Fruit fly (Drosophila melanogaster): ENCODE data around the gene Lectin-galC1.

The Lectin-galC1 gene

dm6 chr2L:19376145-19376544 lies 41.1 kb upstream of the Lectin-galC1 start (continued):
- TF ChIP-seq Doc2 (GFP tag; IDR thresholded peaks at IDR 0.05), result no peak
- no peak for TF ChIP-seq fru (optimal IDR thresholded peaks at IDR 0.05)
- no peak for TF ChIP-seq Nf-YA (GFP tag; IDR thresholded peaks at IDR 0.05)
- TF ChIP-seq PHDP (tag; optimal IDR thresholded peaks at IDR 0.05), result no peak
- peak; percentile 2 for TF ChIP-seq Hr3 (GFP tag; optimal IDR thresholded peaks at IDR 0.05)
- TF ChIP-seq CG14965 (GFP tag; optimal IDR thresholded peaks at IDR 0.05; ENCODE audit: borderline replicate concordance), result no peak
- TF ChIP-seq Xbp1 (GFP tag; optimal IDR thresholded peaks at IDR 0.05), result peak; percentile 15
- peak; percentile 34 for TF ChIP-seq gsb-n (tag; optimal IDR thresholded peaks at IDR 0.05)
- no peak for TF ChIP-seq B-H1 (GFP tag; IDR thresholded peaks at IDR 0.05)
- TF ChIP-seq CG5953 (GFP tag; IDR thresholded peaks at IDR 0.05), result no peak
- TF ChIP-seq kah (GFP tag; optimal IDR thresholded peaks at IDR 0.05), result no peak
- TF ChIP-seq CG7839 (tag; optimal IDR thresholded peaks at IDR 0.05), result peak; percentile 29
- TF ChIP-seq CG13287 (GFP tag; IDR thresholded peaks at IDR 0.05; ENCODE audit: partially characterized antibody), result no peak
- no peak for TF ChIP-seq Hr78 (GFP tag; optimal IDR thresholded peaks at IDR 0.05)
- TF ChIP-seq h (optimal IDR thresholded peaks at IDR 0.05), result no peak
- no peak for TF ChIP-seq ftz-f1 (GFP tag; optimal IDR thresholded peaks at IDR 0.05)
- TF ChIP-seq salm (tag; optimal IDR thresholded peaks at IDR 0.05), result no peak
- TF ChIP-seq Xrp1 (GFP tag; IDR thresholded peaks at IDR 0.05), result peak; percentile 78
- TF ChIP-seq CG2116 (GFP tag; optimal IDR thresholded peaks at IDR 0.05), result no peak
- peak; percentile 30 for TF ChIP-seq grau (tag; optimal IDR thresholded peaks at IDR 0.05)
- no peak for TF ChIP-seq CG3838 (GFP tag; optimal IDR thresholded peaks at IDR 0.05)
- no peak for TF ChIP-seq CG6683 (GFP tag; optimal IDR thresholded peaks at IDR 0.05)
- TF ChIP-seq CG6689 (GFP tag; IDR thresholded peaks at IDR 0.05), result peak; percentile 45; the same call in 1 of the 2 replicates
- TF ChIP-seq Hand (GFP tag; optimal IDR thresholded peaks at IDR 0.05), result no peak
- no peak for TF ChIP-seq usp (GFP tag; optimal IDR thresholded peaks at IDR 0.05)
- TF ChIP-seq sc (optimal IDR thresholded peaks at IDR 0.05), result no peak
- no peak for TF ChIP-seq sc (GFP tag; optimal IDR thresholded peaks at IDR 0.05)
- 0 out of 2 replicates have a peak, but pooled peaks have one; percentile 4 for TF ChIP-seq CG4730 (GFP tag; IDR thresholded peaks at IDR 0.05)
- no peak for TF ChIP-seq Ada2b (GFP tag; IDR thresholded peaks at IDR 0.05)
- no peak for TF ChIP-seq CG1792 (GFP tag; optimal IDR thresholded peaks at IDR 0.05)
- peak; percentile 13 for TF ChIP-seq CG12219 (GFP tag; optimal IDR thresholded peaks at IDR 0.05)
- no peak for TF ChIP-seq CG9797 (GFP tag; optimal IDR thresholded peaks at IDR 0.05)
- no peak for TF ChIP-seq Dref (GFP tag; IDR thresholded peaks at IDR 0.05)
- TF ChIP-seq nau (GFP tag; optimal IDR thresholded peaks at IDR 0.05), result no peak
- TF ChIP-seq CG12744 (GFP tag; optimal IDR thresholded peaks at IDR 0.05), result no peak
- TF ChIP-seq CG2120 (GFP tag; optimal IDR thresholded peaks at IDR 0.05), result no peak
- no peak for TF ChIP-seq Chrac-16 (GFP tag; optimal IDR thresholded peaks at IDR 0.05)
- peak; percentile 45; the same call in 1 of the 3 replicates for TF ChIP-seq Optix (GFP tag; IDR thresholded peaks at IDR 0.05)
- peak; percentile 73 for TF ChIP-seq CG1603 (tag; optimal IDR thresholded peaks at IDR 0.05)
- no peak for TF ChIP-seq CG7271 (tag; optimal IDR thresholded peaks at IDR 0.05)
- no peak for TF ChIP-seq Sox102F (GFP tag; optimal IDR thresholded peaks at IDR 0.05)
- TF ChIP-seq Gsc (GFP tag; IDR thresholded peaks at IDR 0.05), result no peak
- peak; percentile 64; the same call in 1 of the 3 replicates for TF ChIP-seq otp (GFP tag; IDR thresholded peaks at IDR 0.05)
- TF ChIP-seq Atf6 (GFP tag; IDR thresholded peaks at IDR 0.05), result no peak
- TF ChIP-seq tup (GFP tag; optimal IDR thresholded peaks at IDR 0.05), result no peak
- TF ChIP-seq kay (GFP tag; optimal IDR thresholded peaks at IDR 0.05), result no peak
- TF ChIP-seq CG30431 (GFP tag; optimal IDR thresholded peaks at IDR 0.05), result peak; percentile 22
- TF ChIP-seq onecut (GFP tag; IDR thresholded peaks at IDR 0.05), result no peak
- no peak for TF ChIP-seq CG4282 (GFP tag; optimal IDR thresholded peaks at IDR 0.05)
- no peak for TF ChIP-seq CG32532 (GFP tag; IDR thresholded peaks at IDR 0.05)
- TF ChIP-seq fd64A (GFP tag; optimal IDR thresholded peaks at IDR 0.05), result no peak
- no peak for TF ChIP-seq CG6854 (GFP tag; optimal IDR thresholded peaks at IDR 0.05)
- TF ChIP-seq Eip74EF (GFP tag; optimal IDR thresholded peaks at IDR 0.05), result no peak

All from whole organism, embryonic.